Fruit fly (Drosophila melanogaster) whole organism, embryonic: ENCODE measurements around the gene fz3.

ENCODE experiments used
- CG10209 ChIP-seq: fragments of 200-800 bp; sonication (Bioruptor generic); optimal IDR thresholded peaks from 3 replicates; lab custom pipeline; 2017; ENCODE audit warnings: missing biosample characterization, mild to moderate bottlenecking, missing genetic modification characterization, missing genetic modification reagents
- CG10462 ChIP-seq: fragments of 200-800 bp; sonication (Bioruptor generic); optimal IDR thresholded peaks from 2 replicates; lab custom pipeline; 2016; ENCODE audit warnings: missing biosample characterization, missing genetic modification characterization
- CG10654 ChIP-seq: fragments of 200-800 bp; sonication (Bioruptor generic); optimal IDR thresholded peaks from 2 replicates; lab custom pipeline; 2016; ENCODE audit warnings: missing biosample characterization, missing genetic modification characterization
- CG10979 ChIP-seq: fragments of 200-800 bp; sonication (Bioruptor generic); optimal IDR thresholded peaks from 2 replicates; lab custom pipeline; 2018; ENCODE audit warnings: missing biosample characterization, mild to moderate bottlenecking, missing genetic modification characterization, moderate library complexity
- CG12299 ChIP-seq: fragments of 200-800 bp; sonication (Bioruptor generic); optimal IDR thresholded peaks from 2 replicates; lab custom pipeline; 2018; ENCODE audit warnings: missing biosample characterization, mild to moderate bottlenecking, missing genetic modification characterization
- CG12769 ChIP-seq: fragments of 200-800 bp; sonication (Bioruptor generic); optimal IDR thresholded peaks from 2 replicates; lab custom pipeline; 2019; ENCODE audit warnings: missing biosample characterization, mild to moderate bottlenecking, missing genetic modification characterization, moderate library complexity
- CG14441 ChIP-seq: fragments of 200-800 bp; sonication (Bioruptor generic); IDR thresholded peaks from 2 replicates; pipeline ENCODE4 v1.3.6; 2022; ENCODE audit warnings: missing biosample characterization, missing genetic modification characterization
- CG15073 ChIP-seq: fragments of 200-800 bp; sonication (Bioruptor generic); optimal IDR thresholded peaks from 2 replicates; lab custom pipeline; 2016; ENCODE audit warnings: missing biosample characterization, missing genetic modification characterization
- CG15601 ChIP-seq: fragments of 200-800 bp; sonication (Bioruptor generic); optimal IDR thresholded peaks from 3 replicates; lab custom pipeline; 2019; ENCODE audit warnings: missing biosample characterization, mild to moderate bottlenecking, missing genetic modification characterization, moderate library complexity
- CG16813 ChIP-seq: fragments of 200-800 bp; sonication (Bioruptor generic); IDR thresholded peaks from 3 replicates; pipeline ENCODE4 v1.3.6; 2022; ENCODE audit warnings: missing biosample characterization, missing genetic modification characterization; ENCODE audit not compliant: partially characterized antibody
- CG17328 ChIP-seq: fragments of 200-800 bp; sonication (Bioruptor generic); IDR thresholded peaks from 2 replicates; pipeline ENCODE4 v1.3.6; 2022; ENCODE audit warnings: missing biosample characterization, missing genetic modification characterization
- CG18476 ChIP-seq: fragments of 200-800 bp; sonication (Bioruptor generic); optimal IDR thresholded peaks from 2 replicates; lab custom pipeline; 2016; ENCODE audit warnings: missing biosample characterization, mild to moderate bottlenecking, missing genetic modification characterization
- CG2116 ChIP-seq: fragments of 200-800 bp; sonication (Bioruptor generic); optimal IDR thresholded peaks from 3 replicates; lab custom pipeline; 2018; ENCODE audit warnings: missing biosample characterization, mild to moderate bottlenecking, missing genetic modification characterization
- CG2199 ChIP-seq: fragments of 200-800 bp; sonication (Bioruptor generic); IDR thresholded peaks from 3 replicates; pipeline ENCODE4 v1.3.6; 2022; ENCODE audit warnings: missing biosample characterization, missing genetic modification characterization
- CG2712 ChIP-seq: fragments of 200-800 bp; optimal IDR thresholded peaks from 3 replicates; lab custom pipeline; 2019; ENCODE audit warnings: missing biosample characterization, mild to moderate bottlenecking, missing genetic modification characterization, moderate library complexity
- CG31224 ChIP-seq: fragments of 200-800 bp; sonication (Bioruptor generic); IDR thresholded peaks from 2 replicates; pipeline ENCODE4 v1.3.6; 2022; ENCODE audit warnings: missing biosample characterization, missing genetic modification characterization
- CG32767 ChIP-seq: fragments of 200-800 bp; sonication (Bioruptor generic); IDR thresholded peaks from 2 replicates; pipeline ENCODE4 v1.3.6; 2022; ENCODE audit warnings: missing biosample characterization, missing genetic modification characterization
- CG4707 ChIP-seq: fragments of 200-800 bp; sonication (Bioruptor generic); optimal IDR thresholded peaks from 2 replicates; lab custom pipeline; 2018; ENCODE audit warnings: missing biosample characterization, mild to moderate bottlenecking, missing genetic modification characterization, moderate library complexity
- CG5245 ChIP-seq: fragments of 200-800 bp; sonication (Bioruptor generic); optimal IDR thresholded peaks from 3 replicates; lab custom pipeline; 2016; ENCODE audit warnings: missing biosample characterization, missing genetic modification characterization
- CG5953 ChIP-seq: fragments of 200-800 bp; sonication (Bioruptor generic); IDR thresholded peaks from 2 replicates; pipeline ENCODE4 v1.3.6; 2022; ENCODE audit warnings: missing biosample characterization, missing genetic modification characterization
- CG7745 ChIP-seq: fragments of 200-800 bp; sonication (Bioruptor generic); optimal IDR thresholded peaks from 2 replicates; lab custom pipeline; 2018; ENCODE audit warnings: missing biosample characterization, mild to moderate bottlenecking, missing genetic modification characterization, moderate library complexity
- CG8388 ChIP-seq: fragments of 200-800 bp; sonication (Bioruptor generic); optimal IDR thresholded peaks from 2 replicates; lab custom pipeline; 2019; ENCODE audit warnings: missing biosample characterization, mild to moderate bottlenecking, missing genetic modification characterization, moderate library complexity
- CG8944 ChIP-seq: fragments of 200-800 bp; sonication (Bioruptor generic); optimal IDR thresholded peaks from 3 replicates; lab custom pipeline; 2016; ENCODE audit warnings: missing biosample characterization, missing genetic modification characterization
- Deaf1 ChIP-seq: fragments of 200-800 bp; optimal IDR thresholded peaks from 3 replicates; lab custom pipeline; 2019; ENCODE audit warnings: missing biosample characterization, mild to moderate bottlenecking, missing genetic modification characterization, moderate library complexity
- Dll ChIP-seq: fragments of 200-800 bp; sonication (Bioruptor generic); IDR thresholded peaks from 4 replicates; pipeline ENCODE4 v1.3.6; 2022; ENCODE audit warnings: missing biosample characterization, missing genetic modification characterization; ENCODE audit not compliant: partially characterized antibody
- Ets65A ChIP-seq: fragments of 200-800 bp; sonication (Bioruptor generic); peaks from one replicate; lab custom pipeline; 2016; ENCODE audit warnings: missing biosample characterization, missing genetic modification characterization
- H15 ChIP-seq: fragments of 200-800 bp; sonication (Bioruptor generic); IDR thresholded peaks from 3 replicates; pipeline ENCODE4 v1.3.6; 2022; ENCODE audit warnings: missing biosample characterization, missing genetic modification characterization
- H2.0 ChIP-seq: fragments of 200-800 bp; sonication (Bioruptor generic); IDR thresholded peaks from 2 replicates; pipeline ENCODE4 v1.3.6; 2022; ENCODE audit warnings: missing biosample characterization, missing genetic modification characterization
- Hey ChIP-seq: fragments of 200-800 bp; sonication (Bioruptor generic); optimal IDR thresholded peaks from 3 replicates; lab custom pipeline; 2018; ENCODE audit warnings: missing biosample characterization, mild to moderate bottlenecking, missing genetic modification characterization
- HmgZ ChIP-seq: fragments of 200-800 bp; sonication (Bioruptor generic); optimal IDR thresholded peaks from 2 replicates; lab custom pipeline; 2018; ENCODE audit warnings: missing biosample characterization, mild to moderate bottlenecking, missing genetic modification characterization
- Hmx ChIP-seq: fragments of 200-800 bp; sonication (Bioruptor generic); optimal IDR thresholded peaks from 2 replicates; lab custom pipeline; 2016; ENCODE audit warnings: missing biosample characterization, missing genetic modification characterization
- Kr ChIP-seq: fragments of 200-800 bp; sonication (Bioruptor generic); optimal IDR thresholded peaks from 2 replicates; lab custom pipeline; 2017; ENCODE audit warnings: missing biosample characterization, mild to moderate bottlenecking, missing genetic modification characterization
- Lim3 ChIP-seq: fragments of 200-800 bp; sonication (Bioruptor generic); IDR thresholded peaks from 2 replicates; pipeline ENCODE4 v1.3.6; 2022; ENCODE audit warnings: missing biosample characterization, missing genetic modification characterization
- MBD-R2 ChIP-seq: fragments of 200-800 bp; sonication (Bioruptor generic); IDR thresholded peaks from 2 replicates; pipeline ENCODE4 v1.3.6; 2022; ENCODE audit warnings: missing biosample characterization, missing genetic modification characterization
- Oaz ChIP-seq: fragments of 200-800 bp; sonication (Bioruptor generic); IDR thresholded peaks from 2 replicates; pipeline ENCODE4 v1.3.6; 2022; ENCODE audit warnings: missing biosample characterization, missing genetic modification characterization
- PHDP ChIP-seq: fragments of 200-800 bp; sonication (Bioruptor generic); optimal IDR thresholded peaks from 3 replicates; lab custom pipeline; 2018; ENCODE audit warnings: missing biosample characterization, mild to moderate bottlenecking, missing genetic modification characterization, moderate library complexity
- Usf ChIP-seq: fragments of 200-800 bp; sonication (Bioruptor generic); optimal IDR thresholded peaks from 2 replicates; lab custom pipeline; 2017; ENCODE audit warnings: missing genotype, missing biosample characterization, missing genetic modification characterization
- ab ChIP-seq: fragments of 200-800 bp; sonication (Bioruptor generic); optimal IDR thresholded peaks from 2 replicates; lab custom pipeline; 2016; ENCODE audit warnings: missing biosample characterization, missing genetic modification characterization
- cwo ChIP-seq: fragments of 200-800 bp; sonication (Bioruptor generic); optimal IDR thresholded peaks from 3 replicates; lab custom pipeline; 2017; ENCODE audit warnings: missing biosample characterization, missing genetic modification characterization, mild to moderate bottlenecking, moderate library complexity, missing genetic modification reagents
- dan ChIP-seq: fragments of 200-800 bp; sonication (Bioruptor generic); IDR thresholded peaks from 2 replicates; pipeline ENCODE4 v1.3.6; 2022; ENCODE audit warnings: missing biosample characterization, missing genetic modification characterization
- dpn ChIP-seq, 2 experiments: fragments of 200-800 bp; sonication (Bioruptor generic); optimal IDR thresholded peaks; 3 replicates each; lab custom pipeline; 2016; ENCODE audit warnings: missing biosample characterization in 2 of 2, missing genetic modification characterization in 2 of 2
- fd96Cb ChIP-seq: fragments of 200-800 bp; sonication (Bioruptor generic); optimal IDR thresholded peaks from 2 replicates; lab custom pipeline; 2018; ENCODE audit warnings: missing biosample characterization, mild to moderate bottlenecking, missing genetic modification characterization, moderate library complexity
- gsb ChIP-seq: fragments of 200-800 bp; sonication (Bioruptor generic); IDR thresholded peaks from 2 replicates; pipeline ENCODE4 v1.3.6; 2022; ENCODE audit warnings: missing biosample characterization, missing genetic modification characterization
- jigr1 ChIP-seq: fragments of 200-800 bp; sonication (Bioruptor generic); IDR thresholded peaks from 3 replicates; pipeline ENCODE4 v1.3.6; 2022; ENCODE audit warnings: missing biosample characterization, missing genetic modification characterization
- kah ChIP-seq: fragments of 200-800 bp; sonication (Bioruptor generic); optimal IDR thresholded peaks from 2 replicates; lab custom pipeline; 2018; ENCODE audit warnings: missing biosample characterization, mild to moderate bottlenecking, missing genetic modification characterization
- mirr ChIP-seq: fragments of 200-800 bp; sonication (Bioruptor generic); optimal IDR thresholded peaks from 3 replicates; lab custom pipeline; 2018; ENCODE audit warnings: missing biosample characterization, mild to moderate bottlenecking, missing genetic modification characterization
- repo ChIP-seq: fragments of 200-800 bp; sonication (Bioruptor generic); optimal IDR thresholded peaks from 2 replicates; lab custom pipeline; 2016; ENCODE audit warnings: missing biosample characterization, missing genetic modification characterization
- sna ChIP-seq: fragments of 200-800 bp; sonication (Bioruptor generic); IDR thresholded peaks from 2 replicates; pipeline ENCODE4 v1.3.6; 2022; ENCODE audit warnings: missing biosample characterization, missing genetic modification characterization; ENCODE audit not compliant: partially characterized antibody
- sob ChIP-seq: fragments of 200-800 bp; sonication (Bioruptor generic); IDR thresholded peaks from 2 replicates; pipeline ENCODE4 v1.3.6; 2022; ENCODE audit warnings: missing biosample characterization, missing genetic modification characterization
- wek ChIP-seq: fragments of 200-800 bp; sonication (Bioruptor generic); optimal IDR thresholded peaks from 3 replicates; lab custom pipeline; 2018; ENCODE audit warnings: missing biosample characterization, mild to moderate bottlenecking, missing genetic modification characterization, moderate library complexity

fz3 gene

dm6 chrX:755642-756332, 14.0 kb upstream of the fz3 start (continued):
- TF ChIP-seq HmgZ: peak; percentile 93
- TF ChIP-seq PHDP (tag; lab: Kevin White, UChicago): peak; percentile 87
- peak; percentile 82 for TF ChIP-seq H2.0 (GFP tag; lab: Robert Waterston, UW)
- peak; percentile 81 for TF ChIP-seq CG14441 (GFP tag; lab: Robert Waterston, UW)
- peak; percentile 78 for TF ChIP-seq CG8944
- TF ChIP-seq CG7745 (tag; lab: Kevin White, UChicago): no peak
- peak; percentile 95 for TF ChIP-seq Ets65A (GFP tag; lab: Kevin White, UChicago)
- TF ChIP-seq jigr1: no peak
- TF ChIP-seq CG4707 (GFP tag; lab: Kevin White, UChicago): peak; percentile 51
- peak; percentile 21 for TF ChIP-seq wek (GFP tag; lab: Kevin White, UChicago)
- TF ChIP-seq CG2712 (tag; lab: Kevin White, UChicago): peak; percentile 79
- peak; percentile 68 for TF ChIP-seq CG5245 (GFP tag; lab: Kevin White, UChicago)
- TF ChIP-seq sob (GFP tag; lab: Robert Waterston, UW): peak; percentile 92
- TF ChIP-seq CG5953 (GFP tag; lab: Robert Waterston, UW): peak; percentile 62; the same call in 1 of the 2 replicates
- TF ChIP-seq CG10654 (GFP tag; lab: Kevin White, UChicago): peak; percentile 68
- peak; percentile 73 for TF ChIP-seq repo (GFP tag; lab: Kevin White, UChicago)
- 0 out of 3 replicates have a peak, but pooled peaks have one; percentile 79 for TF ChIP-seq CG2199 (GFP tag; lab: Robert Waterston, UW)
- TF ChIP-seq CG18476: peak; percentile 74
- no peak for TF ChIP-seq mirr (GFP tag; lab: Kevin White, UChicago)
- TF ChIP-seq Dll (GFP tag; lab: Robert Waterston, UW): no peak
- TF ChIP-seq CG8388: peak; percentile 60
- peak; percentile 43 for TF ChIP-seq CG15601 (tag; lab: Kevin White, UChicago)
- TF ChIP-seq CG16813 (GFP tag; lab: Robert Waterston, UW): no peak
- no peak for TF ChIP-seq dan (GFP tag; lab: Robert Waterston, UW)
- TF ChIP-seq CG31224: peak; percentile 84
- TF ChIP-seq dpn (GFP tag; optimal IDR thresholded peaks at IDR 0.05; lab: Kevin White, UChicago): peak; percentile 82 to 90
- TF ChIP-seq sna: no peak
- peak; percentile 58 for TF ChIP-seq Usf (GFP tag; lab: Kevin White, UChicago)
- TF ChIP-seq CG10462 (GFP tag; lab: Kevin White, UChicago): peak; percentile 6
- peak; percentile 70 for TF ChIP-seq CG12299 (tag; lab: Kevin White, UChicago)
- peak; percentile 58 for TF ChIP-seq Deaf1 (tag; lab: Kevin White, UChicago)
- no peak for TF ChIP-seq CG15073 (GFP tag; lab: Kevin White, UChicago)
- TF ChIP-seq Kr: no peak
- TF ChIP-seq Oaz: peak; percentile 59; the same call in 1 of the 2 replicates
- peak; percentile 78 for TF ChIP-seq gsb (GFP tag; lab: Robert Waterston, UW)
- TF ChIP-seq MBD-R2 (GFP tag; lab: Robert Waterston, UW): peak; percentile 81
- TF ChIP-seq cwo (GFP tag; lab: Kevin White, UChicago): peak; percentile 90
- peak; percentile 34 for TF ChIP-seq Hmx
- TF ChIP-seq CG2116 (GFP tag; lab: Kevin White, UChicago): peak; percentile 36
- peak; percentile 76 for TF ChIP-seq CG17328 (GFP tag; lab: Robert Waterston, UW)
- peak; percentile 60 for TF ChIP-seq CG10979 (tag; lab: Kevin White, UChicago)
- peak; percentile 56; the same call in 1 of the 2 replicates for TF ChIP-seq CG32767
- TF ChIP-seq Hey (tag; lab: Kevin White, UChicago): peak; percentile 36
- peak; percentile 98 for TF ChIP-seq CG12769 (tag; lab: Kevin White, UChicago)
- TF ChIP-seq H15 (GFP tag; lab: Robert Waterston, UW): peak; percentile 67; the same call in 2 of the 3 replicates
- peak; percentile 59 for TF ChIP-seq fd96Cb (tag; lab: Kevin White, UChicago)
- TF ChIP-seq CG10209 (GFP tag; lab: Kevin White, UChicago): peak; percentile 80
- peak; percentile 28 for TF ChIP-seq kah (GFP tag; lab: Kevin White, UChicago)
- TF ChIP-seq Lim3 (GFP tag; lab: Robert Waterston, UW): no peak
- TF ChIP-seq ab (GFP tag; lab: Kevin White, UChicago): peak; percentile 71
